Fruit fly (Drosophila melanogaster) whole organism, pupa: ENCODE measurements around the gene Hexo1.

Source experiments
- CG15710 ChIP-seq: fragments of 200-800 bp; sonication (Bioruptor generic); optimal IDR thresholded peaks from 2 replicates; lab custom pipeline; 2018; ENCODE audit warnings: missing biosample characterization, mild to moderate bottlenecking, missing genetic modification characterization, moderate library complexity
- CG17806 ChIP-seq: fragments of 200-800 bp; sonication (Bioruptor generic); optimal IDR thresholded peaks from 2 replicates; lab custom pipeline; 2018; ENCODE audit warnings: missing biosample characterization, mild to moderate bottlenecking, missing genetic modification characterization, moderate library complexity
- CG34367 ChIP-seq: fragments of 200-800 bp; sonication (Bioruptor generic); optimal IDR thresholded peaks from 2 replicates; lab custom pipeline; 2018; ENCODE audit warnings: missing biosample characterization, mild to moderate bottlenecking, missing genetic modification characterization
- CG9948 ChIP-seq: fragments of 200-800 bp; sonication (Bioruptor generic); optimal IDR thresholded peaks from 2 replicates; lab custom pipeline; 2018; ENCODE audit warnings: missing biosample characterization, mild to moderate bottlenecking, missing genetic modification characterization, moderate library complexity
- D1 ChIP-seq: fragments of 200-800 bp; sonication (Bioruptor generic); optimal IDR thresholded peaks from 2 replicates; lab custom pipeline; 2018; ENCODE audit warnings: missing biosample characterization, mild to moderate bottlenecking, missing genetic modification characterization, moderate library complexity
- Ets98B ChIP-seq: fragments of 200-800 bp; sonication (Bioruptor generic); IDR thresholded peaks from 2 replicates; pipeline ENCODE4 v1.3.6; 2022; ENCODE audit warnings: missing biosample characterization, missing genetic modification characterization

dm6 chr3L:4293304-4293703, 4.9 kb downstream of the Hexo1 start:
- no peak for TF ChIP-seq CG15710 (tag; lab: Kevin White, UChicago)
- TF ChIP-seq CG17806 (tag; lab: Kevin White, UChicago): no peak
- TF ChIP-seq CG34367 (tag; lab: Kevin White, UChicago): no peak
- no peak for TF ChIP-seq CG9948 (tag; lab: Kevin White, UChicago)
- no peak for TF ChIP-seq D1 (tag; lab: Kevin White, UChicago)
- no peak for TF ChIP-seq Ets98B (GFP tag; lab: Robert Waterston, UW)
